Worm (Caenorhabditis elegans) whole organism, mixed stage, embryonic: ENCODE data around the gene scd-2.

Source experiments
- elt-3 ChIP-seq: fragments of 150-350 bp; optimal IDR thresholded peaks from 2 replicates; lab custom pipeline; 2014; ENCODE audit warnings: missing biosample characterization, missing genetic modification characterization
- lsy-2 ChIP-seq: fragments of 150-350 bp; optimal IDR thresholded peaks from 2 replicates; lab custom pipeline; 2014; ENCODE audit warnings: missing biosample characterization, missing genetic modification characterization
- mab-5 ChIP-seq: fragments of 150-350 bp; optimal IDR thresholded peaks from 2 replicates; lab custom pipeline; 2014; ENCODE audit warnings: missing biosample characterization, missing genetic modification characterization
- nhr-2 ChIP-seq: fragments of 150-350 bp; optimal IDR thresholded peaks from 2 replicates; lab custom pipeline; 2014; ENCODE audit warnings: missing biosample characterization, missing genetic modification characterization
- nhr-237 ChIP-seq: fragments of 150-350 bp; optimal IDR thresholded peaks from 2 replicates; lab custom pipeline; 2014; ENCODE audit warnings: missing biosample characterization, missing genetic modification characterization
- nhr-76 ChIP-seq: sonication (generic microtip); optimal IDR thresholded peaks from 2 replicates; lab custom pipeline; 2017; ENCODE audit warnings: missing biosample characterization, missing genetic modification characterization
- snpc-4 ChIP-seq: fragments of 150-350 bp; optimal IDR thresholded peaks from 2 replicates; lab custom pipeline; 2014; ENCODE audit warnings: missing biosample characterization, missing genetic modification characterization
- tbx-8 ChIP-seq: fragments of 200-800 bp; sonication (Bioruptor generic); optimal IDR thresholded peaks from 2 replicates; lab custom pipeline; 2018; ENCODE audit warnings: mild to moderate bottlenecking, missing genetic modification characterization, moderate library complexity, missing compliant biosample characterization
- unc-39 ChIP-seq: fragments of 150-350 bp; optimal IDR thresholded peaks from 2 replicates; lab custom pipeline; 2014; ENCODE audit warnings: missing biosample characterization, missing genetic modification characterization
- unc-62 ChIP-seq: fragments of 150-350 bp; optimal IDR thresholded peaks from 2 replicates; lab custom pipeline; 2014; ENCODE audit warnings: missing biosample characterization, missing genetic modification reagents, missing genetic modification characterization
- ztf-11 ChIP-seq: fragments of 150-350 bp; optimal IDR thresholded peaks from 2 replicates; lab custom pipeline; 2014; ENCODE audit warnings: missing biosample characterization, missing genetic modification characterization

DNA sequence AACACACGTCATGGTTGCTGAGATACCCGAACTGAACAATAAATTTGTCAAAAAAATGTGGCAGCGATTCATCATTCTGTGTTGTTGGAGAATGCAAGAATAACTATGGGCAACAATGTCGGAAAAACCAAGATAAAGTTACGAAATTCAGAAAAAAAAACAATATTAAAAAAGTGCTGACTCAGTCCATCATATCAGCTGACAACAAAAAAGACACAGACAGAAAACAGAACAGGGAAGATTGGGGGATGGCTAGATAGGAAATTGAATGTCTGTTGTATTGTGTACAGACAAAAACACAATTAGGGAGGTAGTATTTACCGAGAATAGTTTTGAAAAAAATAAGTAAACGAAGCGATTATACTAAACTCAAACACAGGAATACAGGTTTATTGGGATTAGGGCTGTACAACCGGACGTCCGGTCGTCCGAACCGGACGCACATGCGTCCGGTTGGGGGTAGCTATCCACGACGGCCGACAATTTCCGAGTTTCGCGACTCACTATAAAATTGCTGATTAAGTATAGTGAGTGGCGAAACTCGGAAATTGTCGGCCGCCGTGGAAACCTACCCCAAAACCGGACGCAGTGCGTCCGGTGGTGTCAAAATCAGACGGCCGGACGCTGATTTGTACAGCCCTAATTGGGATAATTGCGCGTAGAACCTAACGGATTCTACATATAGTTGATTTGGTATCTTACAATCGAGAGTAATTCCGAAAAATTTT lies 24.7 kb downstream of the scd-2 start:
- TF ChIP-seq tbx-8 (GFP tag; lab: Kevin White, UChicago): no peak
- no peak for TF ChIP-seq lsy-2
- no peak for TF ChIP-seq mab-5 (tag; lab: Kevin White, UChicago)
- no peak for TF ChIP-seq unc-39 (tag; lab: Kevin White, UChicago)
- TF ChIP-seq nhr-237 (tag; lab: Kevin White, UChicago): no peak
- no peak for TF ChIP-seq ztf-11
- TF ChIP-seq snpc-4 (tag; lab: Kevin White, UChicago): no peak
- no peak for TF ChIP-seq unc-62 (GFP tag; lab: Kevin White, UChicago)
- no peak for TF ChIP-seq nhr-2 (tag; lab: Kevin White, UChicago)
- TF ChIP-seq elt-3 (tag; lab: Kevin White, UChicago): no peak
- no peak for TF ChIP-seq nhr-76 (tag; lab: Kevin White, UChicago)
